Worm (Caenorhabditis elegans): ENCODE measurements around the gene T28C6.8.

DNA sequence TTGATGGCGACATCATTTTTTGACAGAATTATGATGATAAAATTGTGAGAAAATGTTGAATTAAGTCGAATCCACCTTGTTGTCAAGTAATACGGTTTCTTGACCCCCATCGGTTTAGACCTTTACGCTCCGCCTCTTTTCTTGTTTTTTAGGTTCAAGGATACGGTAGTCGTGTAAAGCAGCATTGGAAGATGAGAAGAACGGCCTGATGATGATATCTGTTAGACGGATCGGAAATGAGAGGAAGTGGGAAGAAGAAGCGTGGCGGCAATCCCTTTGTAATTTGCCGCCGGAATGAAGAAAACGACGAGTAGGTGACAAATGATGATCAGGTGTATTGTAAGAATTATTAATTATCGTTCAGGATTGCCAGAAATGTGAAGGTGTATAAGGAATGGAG lies 49.3 kb upstream of the T28C6.8 start, which contains the start of gene npax-4:
- TF ChIP-seq cog-1 (tag; optimal IDR thresholded peaks at IDR 0.05) (no peak), ref-1 (GFP tag; conservative IDR thresholded peaks at IDR 0.05) (no peak), T22C8.4 (GFP tag; IDR thresholded peaks at IDR 0.05) (no peak), ztf-29 (GFP tag; IDR thresholded peaks at IDR 0.05) (no peak), flt-1 (GFP tag; IDR thresholded peaks at IDR 0.05) (no peak), ztf-23 (GFP tag; IDR thresholded peaks at IDR 0.05) (no peak), med-1 (GFP tag; optimal IDR thresholded peaks at IDR 0.05; ENCODE audit: insufficient read depth) (no peak)

All from whole organism, midembryonic.